Fruit fly (Drosophila melanogaster) whole organism, embryonic: Measurements from ENCODE around the gene smo.

Experiments
- Abd-B ChIP-seq: fragments of 200-800 bp; sonication (Bioruptor generic); optimal IDR thresholded peaks from 2 replicates; lab custom pipeline; 2018; ENCODE audit warnings: missing biosample characterization, mild to moderate bottlenecking, missing genetic modification characterization, moderate library complexity
- CG1602 ChIP-seq: fragments of 200-800 bp; sonication (Bioruptor generic); optimal IDR thresholded peaks from 3 replicates; lab custom pipeline; 2016; ENCODE audit warnings: missing biosample characterization, missing genetic modification characterization
- Jarid2 ChIP-seq: fragments of 200-800 bp; sonication (Bioruptor generic); optimal IDR thresholded peaks from 3 replicates; lab custom pipeline; 2017; ENCODE audit warnings: mild to moderate bottlenecking, missing biosample characterization, missing genetic modification reagents, missing genetic modification characterization
- bowl ChIP-seq: fragments of 200-800 bp; sonication (Bioruptor generic); IDR thresholded peaks from 2 replicates; pipeline ENCODE4 v1.3.6; 2022; ENCODE audit warnings: missing biosample characterization, missing genetic modification characterization

DNA sequence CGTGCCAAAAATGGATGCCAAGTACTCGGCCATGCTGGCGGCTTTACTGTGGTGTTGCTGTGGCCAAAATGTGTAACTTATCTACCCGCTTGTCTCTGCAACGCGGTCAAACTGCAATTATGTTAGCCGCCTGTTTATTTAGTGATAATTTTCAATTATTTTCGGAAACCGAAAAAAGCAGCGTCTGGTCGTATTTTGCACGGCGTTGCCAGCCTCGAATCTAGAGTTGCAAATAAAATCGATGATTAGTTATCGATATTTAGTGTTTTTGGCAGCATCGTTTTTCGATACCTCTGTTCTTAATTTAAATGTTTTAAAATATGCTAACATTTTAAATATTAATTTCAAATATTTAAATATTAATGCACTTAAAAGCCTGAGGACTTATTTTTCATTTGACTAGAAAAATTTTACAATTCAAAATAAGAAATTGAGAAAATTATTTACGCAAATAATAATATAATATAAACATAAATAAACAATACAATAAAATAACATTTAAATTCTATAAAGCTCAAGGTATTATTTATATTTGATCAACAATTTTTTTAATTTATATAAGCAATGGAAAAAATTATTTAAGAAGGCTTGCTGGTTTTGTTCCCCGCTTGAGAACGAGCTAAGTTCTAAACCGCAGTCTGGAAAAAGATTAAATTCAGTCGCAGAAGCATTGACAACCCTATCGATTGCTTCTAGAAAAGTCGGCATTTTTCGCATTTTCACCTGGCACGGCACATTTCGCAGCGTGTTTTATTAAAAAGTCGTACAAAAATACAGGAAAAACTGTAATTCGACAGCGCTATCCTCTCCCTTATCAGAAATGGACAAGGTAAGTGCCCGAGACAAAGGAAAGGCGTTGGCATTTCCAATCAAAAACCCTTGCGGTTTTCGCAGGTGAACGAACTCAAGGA lies 17.3 kb downstream of the smo start, which contains the start of the genes U2af38 and Stip1:
- TF ChIP-seq Jarid2 (GFP tag; lab: Kevin White, UChicago) (no peak), CG1602 (GFP tag; lab: Kevin White, UChicago) (no peak), Abd-B (no peak), bowl (no peak)
